Worm (Caenorhabditis elegans): ENCODE measurements around the gene R10E4.3.

Gene R10E4.3

ce11 chrIII:4313061-4313962 lies 26.0 kb upstream of the R10E4.3 start, which contains the start of the genes evl-14 and dcn-1 (continued):
- TF ChIP-seq nhr-12 (tag; optimal IDR thresholded peaks at IDR 0.05) (no peak), ztf-11 (tag; optimal IDR thresholded peaks at IDR 0.05) (no peak), C04F5.9 (tag; optimal IDR thresholded peaks at IDR 0.05) (no peak), nhr-28 (tag; optimal IDR thresholded peaks at IDR 0.05) (no peak), ztf-4 (tag; optimal IDR thresholded peaks at IDR 0.05) (no peak), fkh-4 (tag; optimal IDR thresholded peaks at IDR 0.05; ENCODE audit: borderline replicate concordance) (no peak), hlh-4 (tag; optimal IDR thresholded peaks at IDR 0.05) (no peak), nhr-237 (tag; optimal IDR thresholded peaks at IDR 0.05) (no peak), nhr-47 (tag; optimal IDR thresholded peaks at IDR 0.05) (peak; percentile 79), irx-1 (tag; optimal IDR thresholded peaks at IDR 0.05) (no peak), fkh-10 (GFP tag; optimal IDR thresholded peaks at IDR 0.05) (no peak), hlh-17 (GFP tag; optimal IDR thresholded peaks at IDR 0.05; ENCODE audit: borderline replicate concordance) (no peak), nhr-76 (tag; optimal IDR thresholded peaks at IDR 0.05) (no peak), unc-86 (tag; optimal IDR thresholded peaks at IDR 0.05) (peak; percentile 65), nhr-11 (tag; optimal IDR thresholded peaks at IDR 0.05) (no peak), skn-1 (tag; optimal IDR thresholded peaks at IDR 0.05) (peak; percentile 72), ceh-88 (GFP tag; IDR thresholded peaks at IDR 0.05) (no peak), zag-1 (tag; optimal IDR thresholded peaks at IDR 0.05) (no peak), nhr-84 (tag; optimal IDR thresholded peaks at IDR 0.05) (no peak), sox-4 (tag; optimal IDR thresholded peaks at IDR 0.05) (no peak), pqm-1 (tag; optimal IDR thresholded peaks at IDR 0.05) (no peak), alr-1 (tag; optimal IDR thresholded peaks at IDR 0.05; ENCODE audit: borderline replicate concordance) (no peak), nhr-20 (tag; optimal IDR thresholded peaks at IDR 0.05) (peak; percentile 86), lin-13 (GFP tag; optimal IDR thresholded peaks at IDR 0.05) (peak; percentile 68), isw-1 (GFP tag; IDR thresholded peaks at IDR 0.05) (peak; percentile 48), elt-2 (tag; optimal IDR thresholded peaks at IDR 0.05) (no peak), swsn-7 (tag; optimal IDR thresholded peaks at IDR 0.05) (peak; percentile 78), pax-3 (tag; optimal IDR thresholded peaks at IDR 0.05) (no peak), nhr-77 (tag; optimal IDR thresholded peaks at IDR 0.05) (peak; percentile 39), nhr-71 (tag; optimal IDR thresholded peaks at IDR 0.05) (peak; percentile 90), blmp-1 (tag; optimal IDR thresholded peaks at IDR 0.05) (peak; percentile 64), mab-9 (GFP tag; IDR thresholded peaks at IDR 0.05) (no peak), fos-1 (tag; optimal IDR thresholded peaks at IDR 0.05) (no peak), nhr-90 (tag; optimal IDR thresholded peaks at IDR 0.05; ENCODE audit: poor library complexity) (peak; percentile 64), ama-1 (optimal IDR thresholded peaks at IDR 0.05) (no peak), dsc-1 (tag; optimal IDR thresholded peaks at IDR 0.05) (peak; percentile 56), unc-30 (tag; optimal IDR thresholded peaks at IDR 0.05) (no peak), tbx-2 (tag; optimal IDR thresholded peaks at IDR 0.05) (peak; percentile 75)

ce11 chrIII:4309303-4309702 lies 22.0 kb upstream of the R10E4.3 start:
- no peak for TF ChIP-seq ceh-8 (GFP tag; optimal IDR thresholded peaks at IDR 0.05)
- TF ChIP-seq mef-2 (tag; optimal IDR thresholded peaks at IDR 0.05), result no peak
- TF ChIP-seq C16A3.4 (tag; optimal IDR thresholded peaks at IDR 0.05), result no peak
- no peak for TF ChIP-seq sox-4 (tag; optimal IDR thresholded peaks at IDR 0.05)
- no peak for TF ChIP-seq nhr-77 (tag; optimal IDR thresholded peaks at IDR 0.05)
- TF ChIP-seq nhr-237 (tag; optimal IDR thresholded peaks at IDR 0.05), result no peak
- TF ChIP-seq lin-39 (tag; optimal IDR thresholded peaks at IDR 0.05), result no peak
- no peak for TF ChIP-seq C04F5.9 (tag; optimal IDR thresholded peaks at IDR 0.05)
- no peak for TF ChIP-seq unc-98 (GFP tag; IDR thresholded peaks at IDR 0.05)
- TF ChIP-seq snpc-4 (tag; optimal IDR thresholded peaks at IDR 0.05), result no peak
- TF ChIP-seq mep-1 (tag; optimal IDR thresholded peaks at IDR 0.05), result no peak
- TF ChIP-seq fos-1 (tag; optimal IDR thresholded peaks at IDR 0.05), result no peak
- TF ChIP-seq lir-3 (tag; optimal IDR thresholded peaks at IDR 0.05; ENCODE audit: poor library complexity), result no peak
